Fruit fly (Drosophila melanogaster) whole organism, embryonic: ENCODE results near the gene CG42835.

Experiments used
- Atf6 ChIP-seq: fragments of 200-800 bp; sonication (Bioruptor generic); IDR thresholded peaks from 2 replicates; pipeline ENCODE4 v1.3.6; 2022; ENCODE audit warnings: missing biosample characterization, missing genetic modification characterization
- Bgb ChIP-seq: fragments of 200-800 bp; sonication (Bioruptor generic); IDR thresholded peaks from 2 replicates; pipeline ENCODE4 v1.3.6; 2022; ENCODE audit warnings: missing biosample characterization, missing genetic modification characterization; ENCODE audit not compliant: partially characterized antibody
- Blimp-1 ChIP-seq: fragments of 200-800 bp; sonication (Bioruptor generic); optimal IDR thresholded peaks from 3 replicates; lab custom pipeline; 2018; ENCODE audit warnings: missing biosample characterization, missing genetic modification characterization, mild to moderate bottlenecking, moderate library complexity, missing genetic modification reagents
- Bteb2 ChIP-seq: fragments of 200-800 bp; sonication (Bioruptor generic); optimal IDR thresholded peaks from 2 replicates; lab custom pipeline; 2016; ENCODE audit warnings: missing biosample characterization, missing genetic modification characterization
- C15 ChIP-seq: fragments of 200-800 bp; sonication (Bioruptor generic); IDR thresholded peaks from 3 replicates; pipeline ENCODE4 v1.3.6; 2022; ENCODE audit warnings: missing biosample characterization, missing genetic modification characterization
- CG10274 ChIP-seq: fragments of 200-800 bp; sonication (Bioruptor generic); optimal IDR thresholded peaks from 3 replicates; lab custom pipeline; 2017; ENCODE audit warnings: missing biosample characterization, mild to moderate bottlenecking, missing genetic modification characterization
- CG11398 ChIP-seq: fragments of 200-800 bp; sonication (Bioruptor generic); optimal IDR thresholded peaks from 2 replicates; lab custom pipeline; 2016; ENCODE audit warnings: missing biosample characterization, missing genetic modification characterization
- CG11560 ChIP-seq: fragments of 200-800 bp; sonication (Bioruptor generic); IDR thresholded peaks from 3 replicates; pipeline ENCODE4 v1.3.6; 2022; ENCODE audit warnings: missing biosample characterization, missing genetic modification characterization
- CG12155 ChIP-seq: fragments of 200-800 bp; sonication (Bioruptor generic); optimal IDR thresholded peaks from 3 replicates; lab custom pipeline; 2016; ENCODE audit warnings: missing biosample characterization, missing genetic modification characterization
- CG13296 ChIP-seq: fragments of 200-800 bp; sonication (Bioruptor generic); optimal IDR thresholded peaks from 3 replicates; lab custom pipeline; 2018; ENCODE audit warnings: missing biosample characterization, mild to moderate bottlenecking, missing genetic modification characterization
- CG13624 ChIP-seq: fragments of 200-800 bp; sonication (Bioruptor generic); optimal IDR thresholded peaks from 2 replicates; lab custom pipeline; 2016; ENCODE audit warnings: missing biosample characterization, missing genetic modification characterization
- CG14710 ChIP-seq: fragments of 200-800 bp; sonication (Bioruptor generic); optimal IDR thresholded peaks from 3 replicates; lab custom pipeline; 2019; ENCODE audit warnings: missing biosample characterization, mild to moderate bottlenecking, missing genetic modification characterization, moderate library complexity
- CG14965 ChIP-seq: fragments of 200-800 bp; sonication (Bioruptor generic); optimal IDR thresholded peaks from 2 replicates; lab custom pipeline; 2016; ENCODE audit warnings: missing biosample characterization, missing genetic modification characterization, borderline replicate concordance
- CG1602 ChIP-seq: fragments of 200-800 bp; sonication (Bioruptor generic); optimal IDR thresholded peaks from 3 replicates; lab custom pipeline; 2016; ENCODE audit warnings: missing biosample characterization, missing genetic modification characterization
- CG16813 ChIP-seq: fragments of 200-800 bp; sonication (Bioruptor generic); IDR thresholded peaks from 3 replicates; pipeline ENCODE4 v1.3.6; 2022; ENCODE audit warnings: missing biosample characterization, missing genetic modification characterization; ENCODE audit not compliant: partially characterized antibody
- CG2202 ChIP-seq: fragments of 200-800 bp; sonication (Bioruptor generic); optimal IDR thresholded peaks from 2 replicates; lab custom pipeline; 2018; ENCODE audit warnings: missing biosample characterization, mild to moderate bottlenecking, missing genetic modification characterization
- CG2712 ChIP-seq: fragments of 200-800 bp; optimal IDR thresholded peaks from 3 replicates; lab custom pipeline; 2019; ENCODE audit warnings: missing biosample characterization, mild to moderate bottlenecking, missing genetic modification characterization, moderate library complexity
- CG31388 ChIP-seq: fragments of 200-800 bp; sonication (Bioruptor generic); optimal IDR thresholded peaks from 2 replicates; lab custom pipeline; 2016; ENCODE audit warnings: missing biosample characterization, missing genetic modification characterization
- CG4282 ChIP-seq: fragments of 200-800 bp; sonication (Bioruptor generic); optimal IDR thresholded peaks from 2 replicates; lab custom pipeline; 2016; ENCODE audit warnings: missing biosample characterization, missing genetic modification characterization
- CG4707 ChIP-seq: fragments of 200-800 bp; sonication (Bioruptor generic); optimal IDR thresholded peaks from 2 replicates; lab custom pipeline; 2018; ENCODE audit warnings: missing biosample characterization, mild to moderate bottlenecking, missing genetic modification characterization, moderate library complexity
- CG8924 ChIP-seq: fragments of 200-800 bp; optimal IDR thresholded peaks from 3 replicates; lab custom pipeline; 2019; ENCODE audit warnings: missing biosample characterization, mild to moderate bottlenecking, missing genetic modification characterization, moderate library complexity
- CG9932 ChIP-seq: fragments of 200-800 bp; sonication (Bioruptor generic); IDR thresholded peaks from 2 replicates; pipeline ENCODE4 v1.3.6; 2022; ENCODE audit warnings: missing biosample characterization, missing genetic modification characterization
- Fer1 ChIP-seq: fragments of 200-800 bp; sonication (Bioruptor generic); optimal IDR thresholded peaks from 2 replicates; lab custom pipeline; 2017; ENCODE audit warnings: missing biosample characterization, mild to moderate bottlenecking, missing genetic modification characterization
- H15 ChIP-seq: fragments of 200-800 bp; sonication (Bioruptor generic); IDR thresholded peaks from 3 replicates; pipeline ENCODE4 v1.3.6; 2022; ENCODE audit warnings: missing biosample characterization, missing genetic modification characterization
- Hr51 ChIP-seq, 2 experiments: fragments of 200-800 bp; sonication (Bioruptor generic); optimal IDR thresholded peaks; 2 replicates in 1 of 2; 3 replicates in 1 of 2; lab custom pipeline; 2016 to 2018; ENCODE audit warnings: missing biosample characterization in 2 of 2, missing genetic modification characterization in 2 of 2, mild to moderate bottlenecking in 1 of 2, moderate library complexity in 1 of 2
- Mrtf ChIP-seq: fragments of 200-800 bp; sonication (Bioruptor generic); IDR thresholded peaks from 3 replicates; pipeline ENCODE4 v1.3.6; 2022; ENCODE audit warnings: missing biosample characterization, missing genetic modification characterization
- Nf-YB ChIP-seq: fragments of 200-800 bp; sonication (Bioruptor generic); optimal IDR thresholded peaks from 3 replicates; lab custom pipeline; 2019; ENCODE audit warnings: missing biosample characterization, mild to moderate bottlenecking, missing genetic modification characterization, moderate library complexity
- Opbp ChIP-seq: fragments of 200-800 bp; sonication (Bioruptor generic); IDR thresholded peaks from 3 replicates; pipeline ENCODE4 v1.3.6; 2022; ENCODE audit warnings: missing biosample characterization, missing genetic modification characterization; ENCODE audit not compliant: partially characterized antibody
- Poxn ChIP-seq: fragments of 200-800 bp; sonication (Bioruptor generic); IDR thresholded peaks from 2 replicates; pipeline ENCODE4 v1.3.6; 2022; ENCODE audit warnings: missing biosample characterization, missing genetic modification characterization
- Ravus ChIP-seq: fragments of 200-800 bp; sonication (Bioruptor generic); IDR thresholded peaks from 2 replicates; pipeline ENCODE4 v1.3.6; 2022; ENCODE audit warnings: missing biosample characterization, missing genetic modification characterization
- Six4 ChIP-seq: fragments of 200-800 bp; sonication (Bioruptor generic); optimal IDR thresholded peaks from 2 replicates; lab custom pipeline; 2016; ENCODE audit warnings: missing biosample characterization, missing genetic modification characterization
- aop ChIP-seq: fragments of 200-800 bp; sonication (Bioruptor generic); IDR thresholded peaks from 2 replicates; pipeline ENCODE4 v1.3.6; 2022; ENCODE audit warnings: missing biosample characterization, missing genetic modification characterization
- btn ChIP-seq: fragments of 200-800 bp; sonication (Bioruptor generic); optimal IDR thresholded peaks from 2 replicates; lab custom pipeline; 2016; ENCODE audit warnings: missing biosample characterization, missing genetic modification characterization
- cad ChIP-seq: fragments of >200 bp; optimal IDR thresholded peaks from 2 replicates; lab custom pipeline; 2017; ENCODE audit warnings: missing biosample characterization, missing genetic modification characterization
- chif ChIP-seq, 2 experiments: fragments of 200-800 bp; sonication (Bioruptor generic); optimal IDR thresholded peaks; 3 replicates each; lab custom pipeline; 2016; ENCODE audit warnings: missing biosample characterization in 2 of 2, missing genetic modification characterization in 2 of 2
- da ChIP-seq: fragments of 200-800 bp; sonication (Bioruptor generic); optimal IDR thresholded peaks from 2 replicates; lab custom pipeline; 2016; ENCODE audit warnings: missing biosample characterization, missing genetic modification characterization
- disco-r ChIP-seq: fragments of 200-800 bp; sonication (Bioruptor generic); optimal IDR thresholded peaks from 2 replicates; lab custom pipeline; 2016; ENCODE audit warnings: missing biosample characterization, missing genetic modification characterization
- dmrt11E ChIP-seq: fragments of 200-800 bp; sonication (Bioruptor generic); optimal IDR thresholded peaks from 3 replicates; lab custom pipeline; 2018; ENCODE audit warnings: missing biosample characterization, mild to moderate bottlenecking, missing genetic modification characterization, moderate library complexity
- dmrt99B ChIP-seq: fragments of 200-800 bp; sonication (Bioruptor generic); optimal IDR thresholded peaks from 2 replicates; lab custom pipeline; 2018; ENCODE audit warnings: missing biosample characterization, mild to moderate bottlenecking, missing genetic modification characterization, moderate library complexity
- en ChIP-seq: fragments of 200-800 bp; sonication (Bioruptor generic); optimal IDR thresholded peaks from 2 replicates; lab custom pipeline; 2016; ENCODE audit warnings: missing biosample characterization, missing genetic modification characterization
- gce ChIP-seq: fragments of 200-800 bp; sonication (Bioruptor generic); IDR thresholded peaks from 3 replicates; pipeline ENCODE4 v1.3.6; 2022; ENCODE audit warnings: missing biosample characterization, missing genetic modification characterization
- gcm ChIP-seq: fragments of 200-800 bp; sonication (Bioruptor generic); optimal IDR thresholded peaks from 2 replicates; lab custom pipeline; 2019; ENCODE audit warnings: missing biosample characterization, mild to moderate bottlenecking, missing genetic modification characterization, moderate library complexity
- hb ChIP-seq: fragments of 200-800 bp; sonication (Bioruptor generic); IDR thresholded peaks from 3 replicates; pipeline ENCODE4 v1.3.6; 2022; ENCODE audit warnings: missing biosample characterization, missing genetic modification characterization; ENCODE audit not compliant: partially characterized antibody
- jing ChIP-seq: fragments of 200-800 bp; sonication (Bioruptor generic); optimal IDR thresholded peaks from 2 replicates; lab custom pipeline; 2018; ENCODE audit warnings: missing biosample characterization, mild to moderate bottlenecking, missing genetic modification characterization
- luna ChIP-seq: fragments of 200-800 bp; sonication (Bioruptor generic); optimal IDR thresholded peaks from 2 replicates; lab custom pipeline; 2016; ENCODE audit warnings: missing biosample characterization, missing genetic modification characterization
- maf-S ChIP-seq: fragments of 200-800 bp; sonication (Bioruptor generic); optimal IDR thresholded peaks from 2 replicates; lab custom pipeline; 2016; ENCODE audit warnings: missing biosample characterization, missing genetic modification characterization
- mam ChIP-seq: fragments of 200-800 bp; sonication (Bioruptor generic); optimal IDR thresholded peaks from 3 replicates; lab custom pipeline; 2016; ENCODE audit warnings: missing biosample characterization, missing genetic modification characterization
- nau ChIP-seq: fragments of 200-800 bp; sonication (Bioruptor generic); optimal IDR thresholded peaks from 3 replicates; lab custom pipeline; 2017; ENCODE audit warnings: missing biosample characterization, mild to moderate bottlenecking, missing genetic modification characterization, missing genetic modification reagents
- pnt ChIP-seq: fragments of 200-800 bp; sonication (Bioruptor generic); optimal IDR thresholded peaks from 3 replicates; lab custom pipeline; 2016; ENCODE audit warnings: missing biosample characterization, missing genetic modification characterization
- sens ChIP-seq: fragments of 200-800 bp; sonication (Bioruptor generic); peaks from one replicate; lab custom pipeline; 2016; ENCODE audit warnings: missing biosample characterization, missing genetic modification characterization
- twi ChIP-seq: fragments of 200-800 bp; optimal IDR thresholded peaks from 2 replicates; lab custom pipeline; 2019; ENCODE audit warnings: missing biosample characterization, mild to moderate bottlenecking, missing genetic modification characterization, moderate library complexity
- zf30C ChIP-seq: fragments of 200-800 bp; sonication (Bioruptor generic); optimal IDR thresholded peaks from 3 replicates; lab custom pipeline; 2018; ENCODE audit warnings: missing biosample characterization, mild to moderate bottlenecking, missing genetic modification characterization

Gene CG42835

DNA sequence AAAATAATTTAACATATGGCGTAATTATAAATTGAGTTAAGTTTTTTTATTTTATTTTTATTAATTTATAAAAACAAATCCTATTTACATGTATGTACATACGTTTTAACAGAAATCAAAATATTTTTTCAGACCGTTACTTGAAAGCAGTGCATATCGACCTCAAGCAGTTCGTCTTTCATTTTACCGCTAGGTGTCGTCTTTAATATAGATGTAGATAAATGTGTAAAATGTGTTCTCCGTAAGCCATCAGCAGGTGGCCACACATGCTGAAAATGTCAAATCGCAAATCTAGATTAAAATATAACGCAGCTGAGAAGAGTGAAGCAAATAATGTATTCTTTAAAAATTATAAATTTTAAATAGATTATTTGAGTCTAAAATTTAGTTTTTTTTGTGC is 29.0 kb downstream of the CG42835 start (continued):
- TF ChIP-seq maf-S (GFP tag; lab: Kevin White, UChicago) (no peak), CG2712 (tag; lab: Kevin White, UChicago) (no peak), Opbp (GFP tag; lab: Robert Waterston, UW) (peak; percentile 69; the same call in 2 of the 3 replicates), luna (GFP tag; lab: Kevin White, UChicago) (no peak), en (GFP tag; lab: Kevin White, UChicago) (no peak), pnt (GFP tag; lab: Kevin White, UChicago) (no peak), CG13624 (GFP tag; lab: Kevin White, UChicago) (no peak), gcm (GFP tag; lab: Kevin White, UChicago) (no peak), Six4 (no peak), CG16813 (GFP tag; lab: Robert Waterston, UW) (peak; percentile 45; the same call in 1 of the 3 replicates), C15 (GFP tag; lab: Robert Waterston, UW) (no peak), sens (GFP tag; lab: Kevin White, UChicago) (peak; percentile 48), CG1602 (GFP tag; lab: Kevin White, UChicago) (no peak), nau (GFP tag; lab: Kevin White, UChicago) (no peak), Bteb2 (GFP tag; lab: Kevin White, UChicago) (no peak), hb (peak; percentile 51; the same call in 2 of the 3 replicates), Bgb (no peak; the same call in 1 of the 2 replicates), CG2202 (no peak), dmrt99B (no peak), aop (no peak), Blimp-1 (no peak), chif (GFP tag; optimal IDR thresholded peaks at IDR 0.05; lab: Kevin White, UChicago) (no peak), CG4282 (GFP tag; lab: Kevin White, UChicago) (no peak), btn (no peak), CG13296 (GFP tag; lab: Kevin White, UChicago) (no peak), cad (GFP tag; lab: Kevin White, UChicago) (no peak), CG12155 (GFP tag; lab: Kevin White, UChicago) (no peak), CG8924 (no peak), H15 (GFP tag; lab: Robert Waterston, UW) (0 out of 3 replicates have a peak, but pooled peaks have one; percentile 18), CG10274 (GFP tag; lab: Kevin White, UChicago) (no peak), Mrtf (no peak), Nf-YB (no peak), disco-r (no peak), CG9932 (GFP tag; lab: Robert Waterston, UW) (no peak), CG31388 (GFP tag; lab: Kevin White, UChicago) (no peak), twi (tag; lab: Kevin White, UChicago) (no peak), Atf6 (GFP tag; lab: Robert Waterston, UW) (no peak), gce (no peak), mam (GFP tag; lab: Kevin White, UChicago) (no peak), jing (GFP tag; lab: Kevin White, UChicago) (no peak), CG14965 (GFP tag; lab: Kevin White, UChicago) (no peak), dmrt11E (tag; lab: Kevin White, UChicago) (no peak), Poxn (GFP tag; lab: Robert Waterston, UW) (no peak), zf30C (GFP tag; lab: Kevin White, UChicago) (no peak), CG11560 (tag; lab: Robert Waterston, UW) (no peak), Fer1 (no peak), Ravus (GFP tag; lab: Robert Waterston, UW) (no peak), CG11398 (no peak), Hr51 (GFP tag; optimal IDR thresholded peaks at IDR 0.05; lab: Kevin White, UChicago) (no peak), CG14710 (tag; lab: Kevin White, UChicago) (no peak), da (GFP tag; lab: Kevin White, UChicago) (no peak), CG4707 (no peak)
